Worm (Caenorhabditis elegans) whole organism, mixed stage, embryonic: ENCODE measurements around the gene fbxa-18.

Source experiments
- bed-3 ChIP-seq: fragments of 200-800 bp; sonication (Bioruptor generic); optimal IDR thresholded peaks from 3 replicates; lab custom pipeline; 2018; ENCODE audit warnings: mild to moderate bottlenecking, missing genetic modification characterization, moderate library complexity, missing compliant biosample characterization
- blmp-1 ChIP-seq: fragments of 150-350 bp; optimal IDR thresholded peaks from 2 replicates; lab custom pipeline; 2014; ENCODE audit warnings: missing biosample characterization, missing genetic modification characterization
- ceh-39 ChIP-seq: fragments of 150-350 bp; optimal IDR thresholded peaks from 2 replicates; lab custom pipeline; 2014; ENCODE audit warnings: missing biosample characterization, missing genetic modification characterization
- ceh-43 ChIP-seq: fragments of 200-800 bp; sonication (Bioruptor generic); optimal IDR thresholded peaks from 2 replicates; lab custom pipeline; 2018; ENCODE audit warnings: mild to moderate bottlenecking, missing genetic modification characterization, moderate library complexity, missing compliant biosample characterization
- ceh-83 ChIP-seq: fragments of 200-800 bp; sonication (Bioruptor generic); optimal IDR thresholded peaks from 2 replicates; lab custom pipeline; 2018; ENCODE audit warnings: mild to moderate bottlenecking, missing genetic modification characterization, missing compliant biosample characterization
- ces-1 ChIP-seq: fragments of 150-350 bp; optimal IDR thresholded peaks from 2 replicates; lab custom pipeline; 2014; ENCODE audit warnings: missing biosample characterization, missing genetic modification reagents, missing genetic modification characterization
- cnd-1 ChIP-seq: fragments of 200-800 bp; sonication (Bioruptor generic); optimal IDR thresholded peaks from 2 replicates; lab custom pipeline; 2018; ENCODE audit warnings: mild to moderate bottlenecking, missing genetic modification characterization, missing compliant biosample characterization
- drap-1 ChIP-seq: fragments of 200-800 bp; sonication (Bioruptor generic); optimal IDR thresholded peaks from 3 replicates; lab custom pipeline; 2018; ENCODE audit warnings: mild to moderate bottlenecking, missing genetic modification characterization, missing compliant biosample characterization
- elt-1 ChIP-seq: sonication (generic microtip); optimal IDR thresholded peaks from 2 replicates; lab custom pipeline; 2017; ENCODE audit warnings: missing genetic modification characterization, mild to moderate bottlenecking, missing compliant biosample characterization, antibody characterized with exemption, moderate library complexity, borderline replicate concordance; ENCODE audit not compliant: insufficient read depth
- elt-3 ChIP-seq: fragments of 150-350 bp; optimal IDR thresholded peaks from 2 replicates; lab custom pipeline; 2014; ENCODE audit warnings: missing biosample characterization, missing genetic modification characterization
- ham-2 ChIP-seq: fragments of 200-800 bp; sonication (Bioruptor generic); optimal IDR thresholded peaks from 2 replicates; lab custom pipeline; 2018; ENCODE audit warnings: mild to moderate bottlenecking, missing genetic modification characterization, missing compliant biosample characterization
- hlh-1 ChIP-seq: fragments of 150-350 bp; optimal IDR thresholded peaks from 2 replicates; lab custom pipeline; 2014; ENCODE audit warnings: missing biosample characterization, missing genetic modification reagents, missing genetic modification characterization
- lin-13 ChIP-seq: fragments of 150-350 bp; optimal IDR thresholded peaks from 2 replicates; lab custom pipeline; 2014; ENCODE audit warnings: missing biosample characterization, missing genetic modification characterization
- lin-32 ChIP-seq: fragments of 200-800 bp; sonication (Bioruptor generic); optimal IDR thresholded peaks from 2 replicates; lab custom pipeline; 2018; ENCODE audit warnings: mild to moderate bottlenecking, missing genetic modification characterization, missing compliant biosample characterization
- mep-1 ChIP-seq: fragments of 150-350 bp; optimal IDR thresholded peaks from 2 replicates; lab custom pipeline; 2017; ENCODE audit warnings: missing biosample characterization, missing genetic modification reagents, missing genetic modification characterization, inconsistent platforms
- mls-2 ChIP-seq: sonication (generic microtip); optimal IDR thresholded peaks from 2 replicates; lab custom pipeline; 2016; ENCODE audit warnings: mild to moderate bottlenecking, missing genetic modification characterization, moderate library complexity, missing compliant biosample characterization
- nhr-12 ChIP-seq: fragments of 150-350 bp; optimal IDR thresholded peaks from 2 replicates; lab custom pipeline; 2014; ENCODE audit warnings: missing biosample characterization, missing genetic modification characterization
- nhr-2 ChIP-seq: fragments of 150-350 bp; optimal IDR thresholded peaks from 2 replicates; lab custom pipeline; 2014; ENCODE audit warnings: missing biosample characterization, missing genetic modification characterization
- nhr-237 ChIP-seq: fragments of 150-350 bp; optimal IDR thresholded peaks from 2 replicates; lab custom pipeline; 2014; ENCODE audit warnings: missing biosample characterization, missing genetic modification characterization
- nhr-28 ChIP-seq: fragments of 150-350 bp; optimal IDR thresholded peaks from 2 replicates; lab custom pipeline; 2014; ENCODE audit warnings: missing biosample characterization, missing genetic modification characterization
- nhr-76 ChIP-seq: sonication (generic microtip); optimal IDR thresholded peaks from 2 replicates; lab custom pipeline; 2017; ENCODE audit warnings: missing biosample characterization, missing genetic modification characterization
- pha-4 ChIP-seq: fragments of 150-350 bp; optimal IDR thresholded peaks from 2 replicates; lab custom pipeline; 2018; ENCODE audit warnings: missing biosample characterization, missing genetic modification reagents, missing genetic modification characterization
- sem-2 ChIP-seq: fragments of 200-800 bp; sonication (Bioruptor generic); optimal IDR thresholded peaks from 2 replicates; lab custom pipeline; 2018; ENCODE audit warnings: mild to moderate bottlenecking, missing genetic modification characterization, missing compliant biosample characterization
- snpc-4 ChIP-seq: fragments of 150-350 bp; optimal IDR thresholded peaks from 2 replicates; lab custom pipeline; 2014; ENCODE audit warnings: missing biosample characterization, missing genetic modification characterization
- sptf-1 ChIP-seq: sonication (generic microtip); optimal IDR thresholded peaks from 2 replicates; lab custom pipeline; 2017; ENCODE audit warnings: mild to moderate bottlenecking, missing genetic modification characterization, moderate library complexity, missing compliant biosample characterization
- tbx-8 ChIP-seq: fragments of 200-800 bp; sonication (Bioruptor generic); optimal IDR thresholded peaks from 2 replicates; lab custom pipeline; 2018; ENCODE audit warnings: mild to moderate bottlenecking, missing genetic modification characterization, moderate library complexity, missing compliant biosample characterization
- unc-120 ChIP-seq: sonication (generic microtip); optimal IDR thresholded peaks from 2 replicates; lab custom pipeline; 2017; ENCODE audit warnings: missing genetic modification characterization, missing compliant biosample characterization; ENCODE audit not compliant: poor library complexity, severe bottlenecking
- unc-39 ChIP-seq: fragments of 150-350 bp; optimal IDR thresholded peaks from 2 replicates; lab custom pipeline; 2014; ENCODE audit warnings: missing biosample characterization, missing genetic modification characterization
- unc-62 ChIP-seq: fragments of 150-350 bp; optimal IDR thresholded peaks from 2 replicates; lab custom pipeline; 2014; ENCODE audit warnings: missing biosample characterization, missing genetic modification reagents, missing genetic modification characterization
- zip-8 ChIP-seq: fragments of 150-350 bp; optimal IDR thresholded peaks from 2 replicates; lab custom pipeline; 2014; ENCODE audit warnings: missing biosample characterization, missing genetic modification characterization
- ztf-11 ChIP-seq: fragments of 150-350 bp; optimal IDR thresholded peaks from 2 replicates; lab custom pipeline; 2014; ENCODE audit warnings: missing biosample characterization, missing genetic modification characterization

fbxa-18 gene

ce11 chrV:16174109-16174508, 31.6 kb downstream of the fbxa-18 start:
- TF ChIP-seq nhr-12 (tag; lab: Kevin White, UChicago) (no peak), ces-1 (GFP tag; lab: Kevin White, UChicago) (no peak), blmp-1 (no peak), elt-3 (no peak), ham-2 (no peak), snpc-4 (tag; lab: Kevin White, UChicago) (no peak), nhr-237 (tag; lab: Kevin White, UChicago) (no peak), zip-8 (tag; lab: Kevin White, UChicago) (no peak), cnd-1 (tag; lab: Kevin White, UChicago) (no peak), pha-4 (tag; lab: Kevin White, UChicago) (no peak), ceh-43 (GFP tag; lab: Kevin White, UChicago) (no peak), lin-13 (tag; lab: Kevin White, UChicago) (no peak), lin-32 (GFP tag; lab: Kevin White, UChicago) (no peak), nhr-28 (tag; lab: Kevin White, UChicago) (no peak), sptf-1 (tag; lab: Kevin White, UChicago) (no peak), sem-2 (no peak), nhr-2 (tag; lab: Kevin White, UChicago) (no peak), bed-3 (no peak), nhr-76 (tag; lab: Kevin White, UChicago) (no peak)

- TF ChIP-seq nhr-12 (tag; lab: Kevin White, UChicago) (no peak), ceh-39 (tag; lab: Kevin White, UChicago) (no peak), nhr-2 (tag; lab: Kevin White, UChicago) (no peak)
Measured at ce11 chrV:16175227-16175626, 32.8 kb downstream of the fbxa-18 start.

- TF ChIP-seq lin-13 (tag; lab: Kevin White, UChicago) (no peak), ztf-11 (tag; lab: Kevin White, UChicago) (no peak), snpc-4 (tag; lab: Kevin White, UChicago) (no peak), mls-2 (tag; lab: Kevin White, UChicago) (no peak), unc-39 (no peak), nhr-237 (tag; lab: Kevin White, UChicago) (no peak), mep-1 (tag; lab: Kevin White, UChicago) (no peak), sptf-1 (tag; lab: Kevin White, UChicago) (no peak), nhr-28 (tag; lab: Kevin White, UChicago) (no peak), elt-3 (no peak), drap-1 (GFP tag; lab: Kevin White, UChicago) (no peak), ceh-43 (GFP tag; lab: Kevin White, UChicago) (no peak), ceh-83 (GFP tag; lab: Kevin White, UChicago) (no peak), unc-120 (tag; lab: Kevin White, UChicago) (no peak), hlh-1 (tag; lab: Kevin White, UChicago) (no peak), lin-32 (GFP tag; lab: Kevin White, UChicago) (no peak), ces-1 (GFP tag; lab: Kevin White, UChicago) (no peak), nhr-12 (tag; lab: Kevin White, UChicago) (no peak), ham-2 (no peak)
Measured at ce11 chrV:16175757-16176156, 33.3 kb downstream of the fbxa-18 start, which contains the start of gene cyp-33D1. TSS of gene cyp-33D1 (minus strand) at chrV:16175857.

ce11 chrV:16180350-16180749, 37.9 kb downstream of the fbxa-18 start, which contains the start of gene str-106:
TSS of gene str-106 (plus strand) at chrV:16180650.
- TF ChIP-seq sem-2 = no peak
- TF ChIP-seq unc-120 (tag; lab: Kevin White, UChicago) = no peak
- TF ChIP-seq elt-3 = no peak
- TF ChIP-seq elt-1 (tag; lab: Kevin White, UChicago) = no peak
- TF ChIP-seq ceh-39 (tag; lab: Kevin White, UChicago) = no peak
- TF ChIP-seq hlh-1 (tag; lab: Kevin White, UChicago) = no peak
- TF ChIP-seq unc-39 = no peak
- no peak for TF ChIP-seq unc-62 (GFP tag; lab: Kevin White, UChicago)
- TF ChIP-seq mls-2 (tag; lab: Kevin White, UChicago) = no peak
- no peak for TF ChIP-seq lin-32 (GFP tag; lab: Kevin White, UChicago)
- TF ChIP-seq tbx-8 (GFP tag; lab: Kevin White, UChicago) = no peak
- no peak for TF ChIP-seq drap-1 (GFP tag; lab: Kevin White, UChicago)
- no peak for TF ChIP-seq nhr-237 (tag; lab: Kevin White, UChicago)
- TF ChIP-seq mep-1 (tag; lab: Kevin White, UChicago) = no peak
- TF ChIP-seq sptf-1 (tag; lab: Kevin White, UChicago) = no peak
- no peak for TF ChIP-seq nhr-28 (tag; lab: Kevin White, UChicago)
- TF ChIP-seq pha-4 (tag; lab: Kevin White, UChicago) = no peak
